Fruit fly (Drosophila melanogaster) whole organism, embryonic: ENCODE measurements around the gene CG6254.

Experiments used
- B-H2 ChIP-seq: fragments of 200-800 bp; sonication (Bioruptor generic); optimal IDR thresholded peaks from 2 replicates; lab custom pipeline; 2018; ENCODE audit warnings: missing biosample characterization, mild to moderate bottlenecking, missing genetic modification characterization
- Blimp-1 ChIP-seq: fragments of 200-800 bp; sonication (Bioruptor generic); optimal IDR thresholded peaks from 3 replicates; lab custom pipeline; 2018; ENCODE audit warnings: missing biosample characterization, missing genetic modification characterization, mild to moderate bottlenecking, moderate library complexity, missing genetic modification reagents
- CG10147 ChIP-seq: fragments of 200-800 bp; sonication (Bioruptor generic); optimal IDR thresholded peaks from 2 replicates; lab custom pipeline; 2019; ENCODE audit warnings: missing biosample characterization, mild to moderate bottlenecking, missing genetic modification characterization, moderate library complexity
- CG11504 ChIP-seq: fragments of 200-800 bp; sonication (Bioruptor generic); optimal IDR thresholded peaks from 3 replicates; lab custom pipeline; 2019; ENCODE audit warnings: missing biosample characterization, mild to moderate bottlenecking, missing genetic modification characterization, moderate library complexity
- CG12155 ChIP-seq: fragments of 200-800 bp; sonication (Bioruptor generic); optimal IDR thresholded peaks from 3 replicates; lab custom pipeline; 2016; ENCODE audit warnings: missing biosample characterization, missing genetic modification characterization
- CG13775 ChIP-seq: fragments of 200-800 bp; sonication (Bioruptor generic); optimal IDR thresholded peaks from 3 replicates; lab custom pipeline; 2017; ENCODE audit warnings: missing biosample characterization, mild to moderate bottlenecking, missing genetic modification characterization
- CG17359 ChIP-seq: fragments of 200-800 bp; sonication (Bioruptor generic); optimal IDR thresholded peaks from 3 replicates; lab custom pipeline; 2018; ENCODE audit warnings: missing biosample characterization, mild to moderate bottlenecking, missing genetic modification characterization, moderate library complexity
- CG17361 ChIP-seq: fragments of 200-800 bp; sonication (Bioruptor generic); IDR thresholded peaks from 3 replicates; pipeline ENCODE4 v1.3.6; 2022; ENCODE audit warnings: missing biosample characterization, missing genetic modification characterization
- CG3065 ChIP-seq: fragments of 200-800 bp; sonication (Bioruptor generic); optimal IDR thresholded peaks from 2 replicates; lab custom pipeline; 2016; ENCODE audit warnings: missing biosample characterization, missing genetic modification characterization
- CG34224 ChIP-seq: fragments of 200-800 bp; sonication (Bioruptor generic); IDR thresholded peaks from 3 replicates; pipeline ENCODE4 v1.3.6; 2022; ENCODE audit warnings: missing biosample characterization, missing genetic modification characterization; ENCODE audit not compliant: partially characterized antibody
- D19A ChIP-seq: fragments of 200-800 bp; optimal IDR thresholded peaks from 3 replicates; lab custom pipeline; 2019; ENCODE audit warnings: missing biosample characterization, mild to moderate bottlenecking, missing genetic modification characterization, moderate library complexity
- Dll ChIP-seq: fragments of 200-800 bp; sonication (Bioruptor generic); IDR thresholded peaks from 4 replicates; pipeline ENCODE4 v1.3.6; 2022; ENCODE audit warnings: missing biosample characterization, missing genetic modification characterization; ENCODE audit not compliant: partially characterized antibody
- HLHmδ ChIP-seq: fragments of 200-800 bp; sonication (Bioruptor generic); optimal IDR thresholded peaks from 2 replicates; lab custom pipeline; 2018; ENCODE audit warnings: missing biosample characterization, mild to moderate bottlenecking, missing genetic modification characterization, moderate library complexity
- HmgZ ChIP-seq: fragments of 200-800 bp; sonication (Bioruptor generic); optimal IDR thresholded peaks from 2 replicates; lab custom pipeline; 2018; ENCODE audit warnings: missing biosample characterization, mild to moderate bottlenecking, missing genetic modification characterization
- Hr78 ChIP-seq, 2 experiments: fragments of 200-800 bp in 1 of 2; fragments of >200 bp in 1 of 2; sonication (Bioruptor generic) in 1 of 2; optimal IDR thresholded peaks; 2 replicates each; lab custom pipeline; 2017 to 2019; ENCODE audit warnings: missing biosample characterization in 2 of 2, missing genetic modification characterization in 2 of 2, mild to moderate bottlenecking in 1 of 2, moderate library complexity in 1 of 2
- MTF-1 ChIP-seq: fragments of 200-800 bp; sonication (Bioruptor generic); optimal IDR thresholded peaks from 2 replicates; lab custom pipeline; 2018; ENCODE audit warnings: missing biosample characterization, mild to moderate bottlenecking, missing genetic modification characterization, borderline replicate concordance
- Mrtf ChIP-seq: fragments of 200-800 bp; sonication (Bioruptor generic); IDR thresholded peaks from 3 replicates; pipeline ENCODE4 v1.3.6; 2022; ENCODE audit warnings: missing biosample characterization, missing genetic modification characterization
- Pdp1 ChIP-seq, 2 experiments: fragments of 200-800 bp; sonication (Bioruptor generic); optimal IDR thresholded peaks; 3 replicates each; lab custom pipeline; 2016; ENCODE audit warnings: missing biosample characterization in 2 of 2, missing genetic modification characterization in 2 of 2, mild to moderate bottlenecking in 1 of 2, moderate library complexity in 1 of 2
- Ptx1 ChIP-seq: fragments of 200-800 bp; sonication (Bioruptor generic); IDR thresholded peaks from 2 replicates; pipeline ENCODE4 v1.3.6; 2022; ENCODE audit warnings: missing biosample characterization, missing genetic modification characterization
- Sox102F ChIP-seq: fragments of 200-800 bp; sonication (Bioruptor generic); optimal IDR thresholded peaks from 2 replicates; lab custom pipeline; 2018; ENCODE audit warnings: missing biosample characterization, mild to moderate bottlenecking, missing genetic modification characterization, moderate library complexity
- Usf ChIP-seq: fragments of 200-800 bp; sonication (Bioruptor generic); optimal IDR thresholded peaks from 2 replicates; lab custom pipeline; 2017; ENCODE audit warnings: missing genotype, missing biosample characterization, missing genetic modification characterization
- YL-1 ChIP-seq: fragments of 200-800 bp; sonication (Bioruptor generic); optimal IDR thresholded peaks from 3 replicates; lab custom pipeline; 2017; ENCODE audit warnings: missing biosample characterization, mild to moderate bottlenecking, missing genetic modification characterization
- ase ChIP-seq: fragments of 200-800 bp; sonication (Bioruptor generic); IDR thresholded peaks from 3 replicates; pipeline ENCODE4 v1.3.6; 2022; ENCODE audit warnings: missing biosample characterization, missing genetic modification characterization
- bbx ChIP-seq: fragments of 200-800 bp; sonication (Bioruptor generic); IDR thresholded peaks from 2 replicates; pipeline ENCODE4 v1.3.6; 2022; ENCODE audit warnings: missing biosample characterization, missing genetic modification characterization; ENCODE audit not compliant: partially characterized antibody
- br ChIP-seq: fragments of >200 bp; optimal IDR thresholded peaks from 2 replicates; lab custom pipeline; 2017
- bsh ChIP-seq, 2 experiments: fragments of 200-800 bp; sonication (Bioruptor generic); optimal IDR thresholded peaks; 2 replicates each; lab custom pipeline; 2017 to 2018; ENCODE audit warnings: mild to moderate bottlenecking in 2 of 2, missing biosample characterization in 2 of 2, missing genetic modification characterization in 2 of 2, moderate library complexity in 1 of 2
- chm ChIP-seq: fragments of 200-800 bp; sonication (Bioruptor generic); IDR thresholded peaks from 2 replicates; pipeline ENCODE4 v1.3.6; 2022; ENCODE audit warnings: missing biosample characterization, missing genetic modification characterization
- dpn ChIP-seq, 2 experiments: fragments of 200-800 bp; sonication (Bioruptor generic); optimal IDR thresholded peaks; 3 replicates each; lab custom pipeline; 2016; ENCODE audit warnings: missing biosample characterization in 2 of 2, missing genetic modification characterization in 2 of 2
- eve ChIP-seq, 2 experiments: fragments of >200 bp; optimal IDR thresholded peaks; 2 replicates each; lab custom pipeline; 2017; ENCODE audit warnings: missing biosample characterization in 2 of 2, missing genetic modification characterization in 2 of 2
- fd64A ChIP-seq: fragments of 200-800 bp; sonication (Bioruptor generic); optimal IDR thresholded peaks from 3 replicates; lab custom pipeline; 2018; ENCODE audit warnings: missing biosample characterization, mild to moderate bottlenecking, missing genetic modification characterization
- fu2 ChIP-seq: fragments of 200-800 bp; sonication (Bioruptor generic); optimal IDR thresholded peaks from 2 replicates; lab custom pipeline; 2016; ENCODE audit warnings: missing biosample characterization, missing genetic modification characterization
- gcm2 ChIP-seq: fragments of 200-800 bp; sonication (Bioruptor generic); optimal IDR thresholded peaks from 2 replicates; lab custom pipeline; 2016; ENCODE audit warnings: missing biosample characterization, missing genetic modification characterization
- gem ChIP-seq: fragments of 200-800 bp; sonication (Bioruptor generic); optimal IDR thresholded peaks from 2 replicates; lab custom pipeline; 2019; ENCODE audit warnings: missing biosample characterization, mild to moderate bottlenecking, missing genetic modification characterization, moderate library complexity
- kay ChIP-seq: fragments of 200-800 bp; sonication (Bioruptor generic); optimal IDR thresholded peaks from 2 replicates; lab custom pipeline; 2016; ENCODE audit warnings: missing biosample characterization, missing genetic modification characterization
- lilli ChIP-seq: fragments of 200-800 bp; sonication (Bioruptor generic); optimal IDR thresholded peaks from 3 replicates; lab custom pipeline; 2016; ENCODE audit warnings: missing biosample characterization, missing genetic modification characterization
- maf-S ChIP-seq: fragments of 200-800 bp; sonication (Bioruptor generic); optimal IDR thresholded peaks from 2 replicates; lab custom pipeline; 2016; ENCODE audit warnings: missing biosample characterization, missing genetic modification characterization
- nmo ChIP-seq: fragments of 200-800 bp; sonication (Bioruptor generic); optimal IDR thresholded peaks from 2 replicates; lab custom pipeline; 2018; ENCODE audit warnings: missing biosample characterization, mild to moderate bottlenecking, missing genetic modification characterization, moderate library complexity
- oc ChIP-seq: fragments of 200-800 bp; sonication (Bioruptor generic); optimal IDR thresholded peaks from 2 replicates; lab custom pipeline; 2018; ENCODE audit warnings: missing biosample characterization, mild to moderate bottlenecking, missing genetic modification characterization, moderate library complexity
- odd ChIP-seq: fragments of 200-800 bp; sonication (Bioruptor generic); optimal IDR thresholded peaks from 2 replicates; lab custom pipeline; 2017; ENCODE audit warnings: missing biosample characterization, mild to moderate bottlenecking, missing genetic modification characterization
- ranshi ChIP-seq: fragments of 200-800 bp; sonication (Bioruptor generic); IDR thresholded peaks from 2 replicates; pipeline ENCODE4 v1.3.6; 2022; ENCODE audit warnings: missing biosample characterization, missing genetic modification characterization
- ro ChIP-seq: fragments of 200-800 bp; sonication (Bioruptor generic); IDR thresholded peaks from 2 replicates; pipeline ENCODE4 v1.3.6; 2022; ENCODE audit warnings: missing biosample characterization, missing genetic modification characterization
- slbo ChIP-seq: fragments of 200-800 bp; sonication (Bioruptor generic); IDR thresholded peaks from 2 replicates; pipeline ENCODE4 v1.3.6; 2022; ENCODE audit warnings: missing biosample characterization, missing genetic modification characterization
- slp2 ChIP-seq: fragments of 200-800 bp; sonication (Bioruptor generic); optimal IDR thresholded peaks from 2 replicates; lab custom pipeline; 2016; ENCODE audit warnings: missing biosample characterization, missing genetic modification characterization
- ssp ChIP-seq: fragments of 200-800 bp; sonication (Bioruptor generic); IDR thresholded peaks from 2 replicates; pipeline ENCODE4 v1.3.6; 2022; ENCODE audit warnings: missing biosample characterization, missing genetic modification characterization
- tna ChIP-seq: fragments of 200-800 bp; sonication (Bioruptor generic); IDR thresholded peaks from 2 replicates; pipeline ENCODE4 v1.3.6; 2022; ENCODE audit warnings: missing biosample characterization, missing genetic modification characterization; ENCODE audit not compliant: partially characterized antibody
- toy ChIP-seq: fragments of 200-800 bp; sonication (Bioruptor generic); IDR thresholded peaks from 2 replicates; pipeline ENCODE4 v1.3.6; 2022; ENCODE audit warnings: missing biosample characterization, missing genetic modification characterization
- vfl ChIP-seq: fragments of 200-800 bp; sonication (Bioruptor generic); optimal IDR thresholded peaks from 2 replicates; lab custom pipeline; 2016; ENCODE audit warnings: missing biosample characterization, missing genetic modification characterization
- vvl ChIP-seq: fragments of 200-800 bp; sonication (Bioruptor generic); IDR thresholded peaks from 2 replicates; pipeline ENCODE4 v1.3.6; 2022; ENCODE audit warnings: missing biosample characterization, missing genetic modification characterization

The CG6254 gene

DNA sequence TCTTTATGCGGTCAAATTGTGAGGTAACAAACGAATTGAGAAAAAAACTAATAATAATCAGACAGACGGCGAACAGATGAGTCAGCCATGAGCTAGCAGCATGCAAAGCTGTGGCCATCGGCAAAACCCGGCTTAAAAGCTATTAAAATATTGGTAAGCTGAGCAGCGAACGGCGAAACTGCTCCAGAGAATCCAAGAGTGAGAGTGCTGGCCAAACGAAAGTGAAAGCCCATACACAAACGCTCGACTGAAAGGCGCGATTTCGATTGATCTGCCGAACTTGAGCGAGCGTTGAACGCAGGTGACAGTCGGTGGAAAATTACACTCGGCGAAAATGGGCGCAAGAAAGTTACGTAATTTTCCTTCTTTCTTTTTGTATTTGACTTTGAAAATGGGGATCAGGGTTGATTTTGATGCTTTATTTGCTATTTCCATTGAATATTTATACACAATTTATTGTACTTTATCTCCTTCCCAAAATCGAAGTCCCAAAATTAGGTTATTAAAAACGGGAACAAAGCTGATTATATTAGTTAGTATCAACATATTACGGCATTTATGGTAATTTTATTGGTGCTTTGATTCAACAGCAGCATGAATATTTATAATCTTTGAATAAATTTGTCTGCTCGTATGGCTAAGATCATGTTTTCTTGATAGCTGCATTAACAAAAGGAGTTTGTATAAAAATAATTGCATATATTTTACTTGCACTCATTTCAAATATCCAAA, 11.3 kb downstream of the CG6254 start:
- peak in 1 of 2 experiments; percentile 49 for TF ChIP-seq Pdp1 (GFP tag; optimal IDR thresholded peaks at IDR 0.05; lab: Kevin White, UChicago)
- no peak for TF ChIP-seq slbo (GFP tag; lab: Robert Waterston, UW)
- TF ChIP-seq oc (tag; lab: Kevin White, UChicago): peak; percentile 23
- TF ChIP-seq dpn (GFP tag; optimal IDR thresholded peaks at IDR 0.05; lab: Kevin White, UChicago): no peak
- 0 out of 2 replicates have a peak, but pooled peaks have one; percentile 9 for TF ChIP-seq chm (GFP tag; lab: Robert Waterston, UW)
- no peak for TF ChIP-seq CG10147 (GFP tag; lab: Kevin White, UChicago)
- TF ChIP-seq CG17359 (tag; lab: Kevin White, UChicago): peak; percentile 21
- TF ChIP-seq YL-1 (GFP tag; lab: Kevin White, UChicago): no peak
- TF ChIP-seq Mrtf (GFP tag; lab: Robert Waterston, UW): no peak
- TF ChIP-seq gcm2 (GFP tag; lab: Kevin White, UChicago): no peak
- no peak for TF ChIP-seq Hr78 (GFP tag; optimal IDR thresholded peaks at IDR 0.05; lab: Kevin White, UChicago)
- TF ChIP-seq ranshi: no peak
- TF ChIP-seq odd (GFP tag; lab: Kevin White, UChicago): no peak
- TF ChIP-seq Usf (GFP tag; lab: Kevin White, UChicago): no peak
- no peak for TF ChIP-seq HmgZ
- TF ChIP-seq Ptx1 (GFP tag; lab: Robert Waterston, UW): no peak
- TF ChIP-seq vfl (GFP tag; lab: Kevin White, UChicago): no peak
- TF ChIP-seq br: no peak
- TF ChIP-seq eve (GFP tag; optimal IDR thresholded peaks at IDR 0.05; lab: Kevin White, UChicago): peak in 1 of 2 experiments; percentile 22
- TF ChIP-seq kay (GFP tag; lab: Kevin White, UChicago): no peak
- TF ChIP-seq fd64A (GFP tag; lab: Kevin White, UChicago): no peak
- TF ChIP-seq lilli (GFP tag; lab: Kevin White, UChicago): no peak
- TF ChIP-seq maf-S (GFP tag; lab: Kevin White, UChicago): no peak
- no peak for TF ChIP-seq MTF-1
- no peak for TF ChIP-seq Dll (GFP tag; lab: Robert Waterston, UW)
- TF ChIP-seq slp2: no peak
- TF ChIP-seq Blimp-1 (GFP tag; lab: Kevin White, UChicago): peak; percentile 98
- no peak for TF ChIP-seq bsh (GFP tag; optimal IDR thresholded peaks at IDR 0.05; lab: Kevin White, UChicago)
- no peak for TF ChIP-seq CG3065 (GFP tag; lab: Kevin White, UChicago)
- TF ChIP-seq fu2 (GFP tag; lab: Kevin White, UChicago): no peak
- no peak for TF ChIP-seq D19A (tag; lab: Kevin White, UChicago)
- TF ChIP-seq ro: no peak
- peak; percentile 19 for TF ChIP-seq Sox102F (GFP tag; lab: Kevin White, UChicago)
- TF ChIP-seq gem: peak; percentile 10
- TF ChIP-seq ase (GFP tag; lab: Robert Waterston, UW): no peak
- peak; percentile 7 for TF ChIP-seq nmo (GFP tag; lab: Kevin White, UChicago)
- no peak for TF ChIP-seq B-H2
- TF ChIP-seq ssp: no peak
- no peak for TF ChIP-seq CG13775 (GFP tag; lab: Kevin White, UChicago)
- TF ChIP-seq CG12155 (GFP tag; lab: Kevin White, UChicago): no peak
- TF ChIP-seq tna (GFP tag; lab: Robert Waterston, UW): no peak
- peak; percentile 21; the same call in 1 of the 3 replicates for TF ChIP-seq CG17361 (GFP tag; lab: Robert Waterston, UW)
- TF ChIP-seq CG11504 (tag; lab: Kevin White, UChicago): peak; percentile 21
- no peak for TF ChIP-seq toy (GFP tag; lab: Robert Waterston, UW)
- no peak for TF ChIP-seq bbx (GFP tag; lab: Robert Waterston, UW)
- no peak for TF ChIP-seq HLHmδ
- TF ChIP-seq vvl (GFP tag; lab: Robert Waterston, UW): peak; percentile 62
- no peak for TF ChIP-seq CG34224 (GFP tag; lab: Robert Waterston, UW)
